Worm (Caenorhabditis elegans) whole organism, midembryonic: ENCODE measurements around the gene K03B4.2.

ENCODE experiments used
- T22C8.4 ChIP-seq: fragments of 200-800 bp; sonication (Bioruptor generic); IDR thresholded peaks from 2 replicates; pipeline ENCODE4 v1.3.6; 2022; ENCODE audit warnings: missing genetic modification characterization, missing compliant biosample characterization
- cog-1 ChIP-seq: sonication (generic microtip); optimal IDR thresholded peaks from 2 replicates; lab custom pipeline; 2016; ENCODE audit warnings: missing genetic modification characterization, missing compliant biosample characterization
- flt-1 ChIP-seq: fragments of 200-800 bp; sonication (Bioruptor generic); IDR thresholded peaks from 2 replicates; pipeline ENCODE4 v1.3.6; 2022; ENCODE audit warnings: missing genetic modification characterization, missing compliant biosample characterization
- klf-2 ChIP-seq: fragments of 200-800 bp; sonication (Bioruptor generic); conservative IDR thresholded peaks from 2 replicates; pipeline ENCODE4 v1.3.6; 2022; ENCODE audit warnings: missing genetic modification reagents, missing genetic modification characterization, missing compliant biosample characterization
- med-1 ChIP-seq: sonication (generic microtip); optimal IDR thresholded peaks from 2 replicates; lab custom pipeline; 2017; ENCODE audit warnings: missing genetic modification characterization, mild to moderate bottlenecking, missing compliant biosample characterization, antibody characterized with exemption, missing genetic modification reagents; ENCODE audit not compliant: insufficient read depth
- ref-1 ChIP-seq: fragments of 200-800 bp; sonication (Bioruptor generic); conservative IDR thresholded peaks from 2 replicates; pipeline ENCODE4 v1.3.6; 2022; ENCODE audit warnings: missing genetic modification reagents, missing genetic modification characterization, missing compliant biosample characterization
- tab-1 ChIP-seq: fragments of 200-800 bp; sonication (Bioruptor generic); IDR thresholded peaks from 2 replicates; pipeline ENCODE4 v1.3.6; 2022; ENCODE audit warnings: missing genetic modification characterization, missing compliant biosample characterization
- ztf-29 ChIP-seq: fragments of 200-800 bp; sonication (Bioruptor generic); IDR thresholded peaks from 2 replicates; pipeline ENCODE4 v1.3.6; 2022; ENCODE audit warnings: missing genetic modification reagents, missing genetic modification characterization, missing compliant biosample characterization

DNA sequence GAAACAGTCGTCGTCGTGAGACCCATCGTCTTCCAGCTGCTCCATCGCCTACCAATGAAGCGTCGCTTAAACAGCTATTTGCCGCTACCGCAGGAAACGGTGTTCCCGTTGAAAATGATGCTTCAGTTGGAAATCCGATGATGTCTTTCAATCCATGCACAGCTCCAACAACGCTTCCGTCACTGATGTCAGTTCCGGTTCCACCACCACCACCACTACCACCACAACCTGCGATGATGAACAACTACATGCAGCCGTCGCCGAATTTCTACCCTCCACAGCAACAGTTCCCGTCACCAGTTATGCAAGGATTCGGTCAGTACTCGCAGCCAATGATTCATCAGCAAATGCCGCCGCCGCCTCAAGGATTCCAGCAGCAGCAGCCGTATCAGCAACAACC, 46.2 kb downstream of the K03B4.2 start:
- TF ChIP-seq ztf-29 (GFP tag; lab: Robert Waterston, UW) (no peak), T22C8.4 (GFP tag; lab: Robert Waterston, UW) (no peak), tab-1 (GFP tag; lab: Robert Waterston, UW) (no peak), flt-1 (GFP tag; lab: Robert Waterston, UW) (no peak), med-1 (GFP tag; lab: Kevin White, UChicago) (no peak), klf-2 (GFP tag; lab: Robert Waterston, UW) (no peak), ref-1 (GFP tag; lab: Robert Waterston, UW) (no peak), cog-1 (tag; lab: Kevin White, UChicago) (no peak)
